Worm (Caenorhabditis elegans) whole organism, L2 larva: ENCODE measurements around the gene bgnt-1.5.

ENCODE experiments used
- ama-1 ChIP-seq: fragments of 150-350 bp; optimal IDR thresholded peaks from 2 replicates; lab custom pipeline; 2018; ENCODE audit warnings: inconsistent platforms
- nhr-11 ChIP-seq: fragments of 150-350 bp; optimal IDR thresholded peaks from 2 replicates; lab custom pipeline; 2014; ENCODE audit warnings: missing biosample characterization, missing genetic modification characterization
- nhr-25 ChIP-seq: fragments of 150-350 bp; sonication (generic microtip); optimal IDR thresholded peaks from 3 replicates; lab custom pipeline; 2014; ENCODE audit warnings: missing biosample characterization, missing genetic modification characterization
- sma-3 ChIP-seq: sonication (generic microtip); optimal IDR thresholded peaks from 2 replicates; lab custom pipeline; 2016; ENCODE audit warnings: missing genetic modification reagents, missing genetic modification characterization, missing compliant biosample characterization

ce11 chrX:13278876-13279275 is 46.7 kb upstream of the bgnt-1.5 start, which contains the start of gene phf-33:
- TF ChIP-seq nhr-25 (tag; lab: Kevin White, UChicago): no peak
- TF ChIP-seq sma-3 (GFP tag; lab: Kevin White, UChicago): no peak
- no peak for TF ChIP-seq nhr-11 (tag; lab: Kevin White, UChicago)
- no peak for TF ChIP-seq ama-1 (lab: Kevin White, UChicago)
